Fruit fly (Drosophila melanogaster) whole organism, embryonic: Measurements from ENCODE around the gene Sec24CD.

ENCODE experiments used
- B-H1 ChIP-seq: fragments of 200-800 bp; sonication (Bioruptor generic); IDR thresholded peaks from 3 replicates; pipeline ENCODE4 v1.3.6; 2022; ENCODE audit warnings: missing biosample characterization, missing genetic modification characterization
- Bdp1 ChIP-seq: fragments of 200-800 bp; sonication (Bioruptor generic); optimal IDR thresholded peaks from 3 replicates; lab custom pipeline; 2016; ENCODE audit warnings: missing biosample characterization, missing genetic modification characterization
- CG10267 ChIP-seq: fragments of 200-800 bp; sonication (Bioruptor generic); optimal IDR thresholded peaks from 2 replicates; lab custom pipeline; 2018; ENCODE audit warnings: missing biosample characterization, mild to moderate bottlenecking, missing genetic modification characterization, moderate library complexity
- CG11093 ChIP-seq: fragments of 200-800 bp; sonication (Bioruptor generic); IDR thresholded peaks from 3 replicates; pipeline ENCODE4 v1.3.6; 2022; ENCODE audit warnings: missing biosample characterization, missing genetic modification characterization
- CG11560 ChIP-seq: fragments of 200-800 bp; sonication (Bioruptor generic); IDR thresholded peaks from 3 replicates; pipeline ENCODE4 v1.3.6; 2022; ENCODE audit warnings: missing biosample characterization, missing genetic modification characterization
- CG15696 ChIP-seq: fragments of 200-800 bp; sonication (Bioruptor generic); optimal IDR thresholded peaks from 2 replicates; lab custom pipeline; 2019; ENCODE audit warnings: missing biosample characterization, mild to moderate bottlenecking, missing genetic modification characterization, moderate library complexity
- CG1603 ChIP-seq: fragments of 200-800 bp; sonication (Bioruptor generic); optimal IDR thresholded peaks from 2 replicates; lab custom pipeline; 2019; ENCODE audit warnings: missing biosample characterization, mild to moderate bottlenecking, missing genetic modification characterization, moderate library complexity
- CG16813 ChIP-seq: fragments of 200-800 bp; sonication (Bioruptor generic); IDR thresholded peaks from 3 replicates; pipeline ENCODE4 v1.3.6; 2022; ENCODE audit warnings: missing biosample characterization, missing genetic modification characterization; ENCODE audit not compliant: partially characterized antibody
- CG1792 ChIP-seq: fragments of 200-800 bp; sonication (Bioruptor generic); optimal IDR thresholded peaks from 2 replicates; lab custom pipeline; 2016; ENCODE audit warnings: missing biosample characterization, missing genetic modification characterization
- CG18599 ChIP-seq: fragments of 200-800 bp; sonication (Bioruptor generic); optimal IDR thresholded peaks from 3 replicates; lab custom pipeline; 2017; ENCODE audit warnings: missing biosample characterization, missing genetic modification characterization, mild to moderate bottlenecking, moderate library complexity, missing genetic modification reagents
- CG18619 ChIP-seq: fragments of 200-800 bp; sonication (Bioruptor generic); optimal IDR thresholded peaks from 3 replicates; lab custom pipeline; 2017; ENCODE audit warnings: missing biosample characterization, mild to moderate bottlenecking, missing genetic modification characterization
- CG31388 ChIP-seq: fragments of 200-800 bp; sonication (Bioruptor generic); optimal IDR thresholded peaks from 2 replicates; lab custom pipeline; 2016; ENCODE audit warnings: missing biosample characterization, missing genetic modification characterization
- CG32772 ChIP-seq: fragments of 200-800 bp; sonication (Bioruptor generic); IDR thresholded peaks from 2 replicates; pipeline ENCODE4 v1.3.6; 2022; ENCODE audit warnings: missing biosample characterization, missing genetic modification characterization
- CG3407 ChIP-seq: fragments of 200-800 bp; sonication (Bioruptor generic); optimal IDR thresholded peaks from 2 replicates; lab custom pipeline; 2018; ENCODE audit warnings: missing biosample characterization, mild to moderate bottlenecking, missing genetic modification characterization
- CG34422 ChIP-seq: fragments of 200-800 bp; sonication (Bioruptor generic); IDR thresholded peaks from 3 replicates; pipeline ENCODE4 v1.3.6; 2022; ENCODE audit warnings: missing biosample characterization, missing genetic modification characterization
- CG3726 ChIP-seq: fragments of 200-800 bp; sonication (Bioruptor generic); IDR thresholded peaks from 3 replicates; pipeline ENCODE4, ENCODE4 v1.3.6; 2022; ENCODE audit warnings: missing biosample characterization, missing genetic modification characterization
- CG43689 ChIP-seq: fragments of 200-800 bp; sonication (Bioruptor generic); IDR thresholded peaks from 2 replicates; pipeline ENCODE4 v1.3.6; 2022; ENCODE audit warnings: missing biosample characterization, missing genetic modification characterization
- CG4820 ChIP-seq: fragments of 200-800 bp; sonication (Bioruptor generic); optimal IDR thresholded peaks from 3 replicates; lab custom pipeline; 2016; ENCODE audit warnings: missing biosample characterization, missing genetic modification characterization
- CG6791 ChIP-seq: fragments of 200-800 bp; sonication (Bioruptor generic); IDR thresholded peaks from 3 replicates; pipeline ENCODE4 v1.3.6; 2022; ENCODE audit warnings: missing biosample characterization, missing genetic modification characterization; ENCODE audit not compliant: partially characterized antibody
- CG7556 ChIP-seq: fragments of 200-800 bp; sonication (Bioruptor generic); optimal IDR thresholded peaks from 2 replicates; lab custom pipeline; 2017; ENCODE audit warnings: missing biosample characterization, mild to moderate bottlenecking, missing genetic modification characterization
- CG7745 ChIP-seq: fragments of 200-800 bp; sonication (Bioruptor generic); optimal IDR thresholded peaks from 2 replicates; lab custom pipeline; 2018; ENCODE audit warnings: missing biosample characterization, mild to moderate bottlenecking, missing genetic modification characterization, moderate library complexity
- CG7963 ChIP-seq: fragments of 200-800 bp; sonication (Bioruptor generic); IDR thresholded peaks from 3 replicates; pipeline ENCODE4 v1.3.6; 2022; ENCODE audit warnings: missing biosample characterization, missing genetic modification characterization; ENCODE audit not compliant: partially characterized antibody
- CG8281 ChIP-seq: fragments of 200-800 bp; sonication (Bioruptor generic); optimal IDR thresholded peaks from 2 replicates; lab custom pipeline; 2018; ENCODE audit warnings: missing biosample characterization, mild to moderate bottlenecking, missing genetic modification characterization, moderate library complexity
- CG9876 ChIP-seq: fragments of 200-800 bp; sonication (Bioruptor generic); optimal IDR thresholded peaks from 2 replicates; lab custom pipeline; 2016; ENCODE audit warnings: missing biosample characterization, missing genetic modification characterization
- D19B ChIP-seq: fragments of 200-800 bp; sonication (Bioruptor generic); optimal IDR thresholded peaks from 2 replicates; lab custom pipeline; 2017; ENCODE audit warnings: missing biosample characterization, mild to moderate bottlenecking, missing genetic modification characterization
- E2f2 ChIP-seq: fragments of 200-800 bp; sonication (Bioruptor generic); IDR thresholded peaks from 2 replicates; pipeline ENCODE4 v1.3.6; 2022; ENCODE audit warnings: missing biosample characterization, missing genetic modification characterization
- Eip74EF ChIP-seq, 2 experiments: fragments of 200-800 bp in 1 of 2; fragments of >200 bp in 1 of 2; sonication (Bioruptor generic) in 1 of 2; optimal IDR thresholded peaks; 2 replicates each; lab custom pipeline; 2017 to 2019; ENCODE audit warnings: missing biosample characterization in 2 of 2, missing genetic modification characterization in 2 of 2, mild to moderate bottlenecking in 1 of 2, moderate library complexity in 1 of 2
- Elba2 ChIP-seq: fragments of 200-800 bp; sonication (Bioruptor generic); optimal IDR thresholded peaks from 3 replicates; lab custom pipeline; 2016; ENCODE audit warnings: missing biosample characterization, missing genetic modification characterization
- NC2α ChIP-seq: fragments of 200-800 bp; sonication (Bioruptor generic); optimal IDR thresholded peaks from 2 replicates; lab custom pipeline; 2016; ENCODE audit warnings: missing biosample characterization, missing genetic modification characterization
- Ptx1 ChIP-seq: fragments of 200-800 bp; sonication (Bioruptor generic); IDR thresholded peaks from 2 replicates; pipeline ENCODE4 v1.3.6; 2022; ENCODE audit warnings: missing biosample characterization, missing genetic modification characterization
- Rfx ChIP-seq: fragments of 200-800 bp; sonication (Bioruptor generic); IDR thresholded peaks from 2 replicates; pipeline ENCODE4 v1.3.6; 2022; ENCODE audit warnings: missing biosample characterization, missing genetic modification characterization
- Scr ChIP-seq: fragments of 200-800 bp; sonication (Bioruptor generic); IDR thresholded peaks from 2 replicates; pipeline ENCODE4 v1.3.6; 2022; ENCODE audit warnings: missing biosample characterization, missing genetic modification characterization; ENCODE audit not compliant: partially characterized antibody
- Sry-β ChIP-seq: fragments of 200-800 bp; sonication (Bioruptor generic); optimal IDR thresholded peaks from 2 replicates; lab custom pipeline; 2018; ENCODE audit warnings: missing biosample characterization, mild to moderate bottlenecking, missing genetic modification characterization, moderate library complexity
- Sry-δ ChIP-seq: fragments of 200-800 bp; sonication (Bioruptor generic); optimal IDR thresholded peaks from 2 replicates; lab custom pipeline; 2016; ENCODE audit warnings: missing biosample characterization, missing genetic modification characterization
- ac ChIP-seq: fragments of 200-800 bp; sonication (Bioruptor generic); optimal IDR thresholded peaks from 3 replicates; lab custom pipeline; 2017; ENCODE audit warnings: missing biosample characterization, mild to moderate bottlenecking, missing genetic modification characterization
- ash1 ChIP-seq: fragments of 200-800 bp; sonication (Bioruptor generic); optimal IDR thresholded peaks from 2 replicates; lab custom pipeline; 2018; ENCODE audit warnings: missing biosample characterization, mild to moderate bottlenecking, missing genetic modification characterization
- ato ChIP-seq: fragments of 200-800 bp; sonication (Bioruptor generic); IDR thresholded peaks from 2 replicates; pipeline ENCODE4 v1.3.6; 2022; ENCODE audit warnings: missing biosample characterization, missing genetic modification characterization; ENCODE audit not compliant: partially characterized antibody
- bab2 ChIP-seq: fragments of 200-800 bp; sonication (Bioruptor generic); optimal IDR thresholded peaks from 2 replicates; lab custom pipeline; 2016; ENCODE audit warnings: missing biosample characterization, missing genetic modification characterization
- br ChIP-seq: fragments of >200 bp; optimal IDR thresholded peaks from 2 replicates; lab custom pipeline; 2017
- croc ChIP-seq: fragments of 200-800 bp; sonication (Bioruptor generic); conservative IDR thresholded peaks from 3 replicates; pipeline ENCODE4 v1.3.6; 2022; ENCODE audit warnings: missing biosample characterization, missing genetic modification characterization
- dysf ChIP-seq: fragments of 200-800 bp; sonication (Bioruptor generic); IDR thresholded peaks from 3 replicates; pipeline ENCODE4 v1.3.6; 2022; ENCODE audit warnings: missing biosample characterization, missing genetic modification characterization
- inv ChIP-seq: fragments of 200-800 bp; sonication (Bioruptor generic); IDR thresholded peaks from 2 replicates; pipeline ENCODE4 v1.3.6; 2022; ENCODE audit warnings: missing biosample characterization, missing genetic modification characterization; ENCODE audit not compliant: partially characterized antibody
- lmd ChIP-seq: fragments of 200-800 bp; sonication (Bioruptor generic); IDR thresholded peaks from 2 replicates; pipeline ENCODE4 v1.3.6; 2022; ENCODE audit warnings: missing biosample characterization, missing genetic modification characterization
- oc ChIP-seq: fragments of 200-800 bp; sonication (Bioruptor generic); optimal IDR thresholded peaks from 2 replicates; lab custom pipeline; 2018; ENCODE audit warnings: missing biosample characterization, mild to moderate bottlenecking, missing genetic modification characterization, moderate library complexity
- pan ChIP-seq, 4 experiments: fragments of >200 bp in 3 of 4; fragments of 200-800 bp in 1 of 4; sonication (Bioruptor generic) in 1 of 4; optimal IDR thresholded peaks in 3 of 4; IDR thresholded peaks in 1 of 4; 2 replicates each; pipeline versions ENCODE4 v1.3.6 to Lab custom; 2017 to 2022; ENCODE audit warnings: missing biosample characterization in 2 of 4, missing genetic modification characterization in 2 of 4, mixed read lengths in 1 of 4
- peb ChIP-seq: fragments of 200-800 bp; sonication (Bioruptor generic); IDR thresholded peaks from 2 replicates; pipeline ENCODE4 v1.3.6; 2022; ENCODE audit warnings: missing biosample characterization, missing genetic modification characterization
- row ChIP-seq: fragments of 200-800 bp; sonication (Bioruptor generic); IDR thresholded peaks from 3 replicates; pipeline ENCODE4 v1.3.6; 2022; ENCODE audit warnings: missing biosample characterization, missing genetic modification characterization
- salm ChIP-seq: fragments of 200-800 bp; sonication (Bioruptor generic); optimal IDR thresholded peaks from 2 replicates; lab custom pipeline; 2018; ENCODE audit warnings: missing biosample characterization, mild to moderate bottlenecking, missing genetic modification characterization
- tap ChIP-seq: fragments of 200-800 bp; optimal IDR thresholded peaks from 3 replicates; lab custom pipeline; 2019; ENCODE audit warnings: missing biosample characterization, mild to moderate bottlenecking, missing genetic modification characterization, moderate library complexity
- unpg ChIP-seq: fragments of 200-800 bp; sonication (Bioruptor generic); optimal IDR thresholded peaks from 3 replicates; lab custom pipeline; 2018; ENCODE audit warnings: missing biosample characterization, mild to moderate bottlenecking, missing genetic modification characterization, moderate library complexity
- wdn ChIP-seq: fragments of 200-800 bp; sonication (Bioruptor generic); IDR thresholded peaks from 2 replicates; pipeline ENCODE4 v1.3.6; 2022; ENCODE audit warnings: missing biosample characterization, missing genetic modification characterization

Gene Sec24CD

dm6 chr2L:2227316-2227715, 9.3 kb downstream of the Sec24CD start (continued):
- TF ChIP-seq Sry-δ (GFP tag; lab: Kevin White, UChicago) (no peak), peb (GFP tag; lab: Robert Waterston, UW) (no peak), oc (tag; lab: Kevin White, UChicago) (no peak), croc (GFP tag; lab: Robert Waterston, UW) (no peak), unpg (GFP tag; lab: Kevin White, UChicago) (peak; percentile 57), CG18599 (GFP tag; lab: Kevin White, UChicago) (no peak), Bdp1 (GFP tag; lab: Kevin White, UChicago) (no peak), CG9876 (GFP tag; lab: Kevin White, UChicago) (peak; percentile 23), CG3726 (0 out of 3 replicates have a peak, but pooled peaks have one; percentile 38), CG43689 (no peak), CG1603 (peak; percentile 72), dysf (GFP tag; lab: Robert Waterston, UW) (peak; percentile 69), CG31388 (no peak), CG8281 (no peak), Eip74EF (GFP tag; optimal IDR thresholded peaks at IDR 0.05; lab: Kevin White, UChicago) (no peak), CG11093 (GFP tag; lab: Robert Waterston, UW) (no peak), CG7963 (GFP tag; lab: Robert Waterston, UW) (no peak), Scr (GFP tag; lab: Robert Waterston, UW) (no peak), row (peak; percentile 56), pan (optimal IDR thresholded peaks at IDR 0.05; lab: Kevin White, UChicago) (no peak), pan (GFP tag; optimal IDR thresholded peaks at IDR 0.05 in 1 of 2, IDR thresholded peaks at IDR 0.05 in 1 of 2) (peak in 1 of 2 experiments; percentile 63), ato (GFP tag; lab: Robert Waterston, UW) (no peak), CG11560 (no peak), NC2α (GFP tag; lab: Kevin White, UChicago) (no peak), br (lab: Kevin White, UChicago) (no peak), salm (tag; lab: Kevin White, UChicago) (no peak), CG18619 (GFP tag; lab: Kevin White, UChicago) (no peak), CG6791 (GFP tag; lab: Robert Waterston, UW) (no peak), lmd (GFP tag; lab: Robert Waterston, UW) (peak; percentile 29; the same call in 1 of the 2 replicates), CG7556 (GFP tag; lab: Kevin White, UChicago) (no peak), bab2 (GFP tag; lab: Kevin White, UChicago) (no peak), CG7745 (no peak), Ptx1 (peak; percentile 66), CG3407 (GFP tag; lab: Kevin White, UChicago) (peak; percentile 38), Elba2 (GFP tag; lab: Kevin White, UChicago) (no peak), ac (GFP tag; lab: Kevin White, UChicago) (no peak), D19B (GFP tag; lab: Kevin White, UChicago) (no peak), CG16813 (GFP tag; lab: Robert Waterston, UW) (no peak), ash1 (GFP tag; lab: Kevin White, UChicago) (no peak), CG15696 (tag; lab: Kevin White, UChicago) (no peak), E2f2 (GFP tag; lab: Robert Waterston, UW) (no peak), CG1792 (GFP tag; lab: Kevin White, UChicago) (no peak), B-H1 (GFP tag; lab: Robert Waterston, UW) (peak; percentile 35; the same call in 1 of the 3 replicates), CG34422 (peak; percentile 49; the same call in 1 of the 3 replicates), CG10267 (peak; percentile 9), Rfx (GFP tag; lab: Robert Waterston, UW) (peak; percentile 54; the same call in 1 of the 2 replicates), inv (GFP tag; lab: Robert Waterston, UW) (no peak), tap (tag; lab: Kevin White, UChicago) (peak; percentile 64), CG4820 (GFP tag; lab: Kevin White, UChicago) (no peak), CG32772 (GFP tag; lab: Robert Waterston, UW) (no peak), Sry-β (GFP tag; lab: Kevin White, UChicago) (no peak), wdn (GFP tag; lab: Robert Waterston, UW) (no peak)
